Fruit fly (Drosophila melanogaster) S2 (cell line): ENCODE measurements around the gene SdhC.

Experiments
- CG8478 ChIP-seq: fragments of >200 bp; optimal IDR thresholded peaks from 2 replicates; lab custom pipeline; 2018
- CTCF ChIP-seq, 2 experiments: fragments of >200 bp; optimal IDR thresholded peaks; 2 replicates each; lab custom pipeline; 2018

DNA sequence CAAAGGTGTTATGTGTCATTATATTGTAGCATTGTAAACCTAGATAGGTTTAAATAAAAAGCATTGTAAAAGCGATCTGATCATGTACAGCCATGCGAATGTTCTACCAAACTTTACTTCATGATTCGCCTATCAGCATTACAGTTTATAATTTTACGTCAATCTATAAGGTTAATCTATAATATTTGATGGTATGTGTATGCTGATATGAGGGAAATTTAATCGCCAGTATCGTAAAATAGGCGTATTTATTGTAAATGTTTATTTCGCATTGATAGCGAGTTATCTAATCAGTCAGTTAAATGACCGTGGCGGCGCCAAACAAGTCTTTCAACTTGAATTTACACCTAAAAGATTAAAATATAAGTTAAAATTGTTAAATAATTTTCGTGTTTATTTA, 32.1 kb downstream of the SdhC start:
- TF ChIP-seq CTCF (optimal IDR thresholded peaks at IDR 0.05; lab: Kevin White, UChicago) (no peak), CG8478 (lab: Kevin White, UChicago) (no peak)
